Worm (Caenorhabditis elegans) whole organism, L4 larva: ENCODE data around the gene C24B5.4.
A peak's percentile ranks its signal among the peaks of the same experiment; 100 is the strongest.

Experiments
- F10B5.3 ChIP-seq: sonication (generic microtip); optimal IDR thresholded peaks from 2 replicates; lab custom pipeline; 2016; ENCODE audit warnings: mild to moderate bottlenecking, missing genetic modification characterization, missing compliant biosample characterization
- F37D6.2 ChIP-seq: sonication (generic microtip); optimal IDR thresholded peaks from 2 replicates; lab custom pipeline; 2016; ENCODE audit warnings: mild to moderate bottlenecking, missing genetic modification characterization, missing compliant biosample characterization
- F49E8.2 ChIP-seq: sonication (generic microtip); optimal IDR thresholded peaks from 2 replicates; lab custom pipeline; 2016; ENCODE audit warnings: missing compliant biosample characterization, mild to moderate bottlenecking, missing genetic modification characterization, borderline replicate concordance
- T20F7.1 ChIP-seq: fragments of 200-800 bp; sonication (Bioruptor generic); optimal IDR thresholded peaks from 2 replicates; lab custom pipeline; 2018; ENCODE audit warnings: mild to moderate bottlenecking, missing genetic modification characterization, missing compliant biosample characterization
- T26A8.4 ChIP-seq: fragments of 200-800 bp; sonication (Bioruptor generic); IDR thresholded peaks from 2 replicates; pipeline ENCODE4 v1.3.6; 2022; ENCODE audit warnings: missing genetic modification characterization, missing compliant biosample characterization
- aha-1 ChIP-seq: fragments of 150-350 bp; peaks from one replicate; lab custom pipeline; 2014; ENCODE audit warnings: missing biosample characterization, missing genetic modification characterization
- aly-2 ChIP-seq: sonication (generic microtip); optimal IDR thresholded peaks from 2 replicates; lab custom pipeline; 2018; ENCODE audit warnings: missing biosample characterization, missing genetic modification characterization
- ceh-82 ChIP-seq: sonication (generic microtip); optimal IDR thresholded peaks from 2 replicates; lab custom pipeline; 2017; ENCODE audit warnings: missing biosample characterization, missing genetic modification characterization
- daf-16 ChIP-seq, 3 experiments: sonication (generic microtip); optimal IDR thresholded peaks; 2 replicates each; lab custom pipeline; 2016 to 2017; ENCODE audit warnings: missing genetic modification characterization in 3 of 3, missing genetic modification reagents in 3 of 3, mild to moderate bottlenecking in 2 of 3, missing compliant biosample characterization in 2 of 3, missing biosample characterization in 1 of 3, moderate library complexity in 1 of 3
- dmd-6 ChIP-seq: fragments of 200-800 bp; sonication (Bioruptor generic); IDR thresholded peaks from 2 replicates; pipeline ENCODE4 v1.3.6; 2022; ENCODE audit warnings: missing genetic modification reagents, missing genetic modification characterization, missing compliant biosample characterization
- dmd-9 ChIP-seq: fragments of 200-800 bp; sonication (Bioruptor generic); IDR thresholded peaks from 2 replicates; pipeline ENCODE4 v1.3.6; 2022; ENCODE audit warnings: missing genetic modification reagents, missing genetic modification characterization, missing compliant biosample characterization
- dpl-1 ChIP-seq: fragments of 150-350 bp; optimal IDR thresholded peaks from 2 replicates; lab custom pipeline; 2014; ENCODE audit warnings: missing biosample characterization, missing genetic modification reagents, missing genetic modification characterization
- duxl-1 ChIP-seq: sonication (generic microtip); optimal IDR thresholded peaks from 2 replicates; lab custom pipeline; 2016; ENCODE audit warnings: mild to moderate bottlenecking, missing genetic modification characterization, moderate library complexity, missing compliant biosample characterization; ENCODE audit not compliant: poor library complexity
- dve-1 ChIP-seq: sonication (generic microtip); optimal IDR thresholded peaks from 2 replicates; lab custom pipeline; 2017; ENCODE audit warnings: antibody characterized with exemption, mild to moderate bottlenecking, missing genetic modification characterization, missing compliant biosample characterization; ENCODE audit not compliant: insufficient read depth
- fkh-10 ChIP-seq: fragments of 150-350 bp; optimal IDR thresholded peaks from 2 replicates; lab custom pipeline; 2014; ENCODE audit warnings: missing biosample characterization, missing genetic modification reagents, missing genetic modification characterization
- hif-1 ChIP-seq, 2 experiments: sonication (generic microtip); optimal IDR thresholded peaks; 2 replicates each; lab custom pipeline; 2016 to 2017; ENCODE audit warnings: missing compliant biosample characterization in 2 of 2, missing genetic modification characterization in 2 of 2, missing genetic modification reagents in 2 of 2, missing genotype in 2 of 2, mild to moderate bottlenecking in 1 of 2
- hlh-11 ChIP-seq: fragments of 200-800 bp; sonication (Bioruptor generic); optimal IDR thresholded peaks from 2 replicates; lab custom pipeline; 2018; ENCODE audit warnings: mild to moderate bottlenecking, missing genetic modification characterization, missing compliant biosample characterization
- hlh-30 ChIP-seq: sonication (generic microtip); optimal IDR thresholded peaks from 2 replicates; lab custom pipeline; 2017; ENCODE audit warnings: antibody characterized with exemption, mild to moderate bottlenecking, missing genetic modification characterization, missing compliant biosample characterization; ENCODE audit not compliant: insufficient read depth
- hmg-1.1 ChIP-seq: fragments of 200-800 bp; sonication (Bioruptor generic); IDR thresholded peaks from 2 replicates; pipeline ENCODE4 v1.3.6; 2022; ENCODE audit warnings: missing genetic modification reagents, missing genetic modification characterization, missing compliant biosample characterization
- lim-7 ChIP-seq: fragments of 200-800 bp; sonication (Bioruptor generic); IDR thresholded peaks from 2 replicates; pipeline ENCODE4 v1.3.6; 2022; ENCODE audit warnings: missing genetic modification characterization, missing compliant biosample characterization
- lin-1 ChIP-seq: fragments of 200-800 bp; sonication (Bioruptor generic); IDR thresholded peaks from 2 replicates; pipeline ENCODE4 v1.3.6; 2022; ENCODE audit warnings: missing genetic modification reagents, missing genetic modification characterization, missing compliant biosample characterization
- lin-13 ChIP-seq: fragments of 150-350 bp; optimal IDR thresholded peaks from 2 replicates; lab custom pipeline; 2014; ENCODE audit warnings: missing biosample characterization, missing genetic modification reagents, missing genetic modification characterization
- lsy-2 ChIP-seq, 2 experiments: fragments of 150-350 bp in 1 of 2; sonication (generic microtip) in 1 of 2; optimal IDR thresholded peaks; 2 replicates each; lab custom pipeline; 2014 to 2017; ENCODE audit warnings: missing biosample characterization in 2 of 2, missing genetic modification characterization in 2 of 2
- mdt-29 ChIP-seq: fragments of 200-800 bp; sonication (Bioruptor generic); IDR thresholded peaks from 2 replicates; pipeline ENCODE4 v1.3.6; 2022; ENCODE audit warnings: missing genetic modification reagents, missing genetic modification characterization, missing compliant biosample characterization
- mep-1 ChIP-seq: fragments of 150-350 bp; sonication (generic microtip); optimal IDR thresholded peaks from 3 replicates; lab custom pipeline; 2014; ENCODE audit warnings: missing biosample characterization, missing genetic modification characterization
- mes-2 ChIP-seq: sonication (generic microtip); optimal IDR thresholded peaks from 2 replicates; lab custom pipeline; 2016; ENCODE audit warnings: missing genotype, mild to moderate bottlenecking, missing genetic modification characterization, missing compliant biosample characterization; ENCODE audit not compliant: poor library complexity, severe bottlenecking
- mxl-3 ChIP-seq: fragments of 200-800 bp; sonication (Bioruptor generic); optimal IDR thresholded peaks from 2 replicates; lab custom pipeline; 2018; ENCODE audit warnings: mild to moderate bottlenecking, missing genetic modification characterization, missing compliant biosample characterization
- nhr-10 ChIP-seq: fragments of 150-350 bp; optimal IDR thresholded peaks from 2 replicates; lab custom pipeline; 2014; ENCODE audit warnings: missing biosample characterization, missing genetic modification characterization
- nhr-102 ChIP-seq: sonication (generic microtip); optimal IDR thresholded peaks from 2 replicates; lab custom pipeline; 2016; ENCODE audit warnings: mild to moderate bottlenecking, missing genetic modification characterization, moderate library complexity, missing compliant biosample characterization
- nhr-11 ChIP-seq: fragments of 150-350 bp; optimal IDR thresholded peaks from 2 replicates; lab custom pipeline; 2014; ENCODE audit warnings: missing biosample characterization, missing genetic modification characterization
- nhr-111 ChIP-seq: fragments of 200-800 bp; sonication (Bioruptor generic); optimal IDR thresholded peaks from 2 replicates; lab custom pipeline; 2018; ENCODE audit warnings: mild to moderate bottlenecking, missing genetic modification characterization, missing compliant biosample characterization
- nhr-28 ChIP-seq: fragments of 150-350 bp; optimal IDR thresholded peaks from 2 replicates; lab custom pipeline; 2014; ENCODE audit warnings: missing biosample characterization, missing genetic modification characterization
- nhr-48 ChIP-seq: sonication (generic microtip); optimal IDR thresholded peaks from 2 replicates; lab custom pipeline; 2016; ENCODE audit warnings: mild to moderate bottlenecking, missing genetic modification characterization, missing compliant biosample characterization
- nhr-6 ChIP-seq: fragments of 150-350 bp; optimal IDR thresholded peaks from 2 replicates; lab custom pipeline; 2014; ENCODE audit warnings: missing biosample characterization, missing genetic modification characterization
- nhr-76 ChIP-seq: fragments of 150-350 bp; optimal IDR thresholded peaks from 2 replicates; lab custom pipeline; 2014; ENCODE audit warnings: missing biosample characterization, missing genetic modification characterization
- nhr-77 ChIP-seq: fragments of 150-350 bp; optimal IDR thresholded peaks from 2 replicates; lab custom pipeline; 2014; ENCODE audit warnings: missing biosample characterization, missing genetic modification characterization
- pha-4 ChIP-seq, 2 experiments: fragments of 150-350 bp in 1 of 2; fragments of 200-800 bp in 1 of 2; sonication (Bioruptor generic) in 1 of 2; IDR thresholded peaks in 1 of 2; optimal IDR thresholded peaks in 1 of 2; 2 replicates each; pipeline versions ENCODE4 v1.3.6 to Lab custom; 2014 to 2022; ENCODE audit warnings: missing genetic modification characterization in 2 of 2, missing genetic modification reagents in 2 of 2, missing biosample characterization in 1 of 2, missing compliant biosample characterization in 1 of 2
- php-3 ChIP-seq: fragments of 200-800 bp; sonication (Bioruptor generic); IDR thresholded peaks from 2 replicates; pipeline ENCODE4 v1.3.6; 2022; ENCODE audit warnings: missing genetic modification reagents, missing genetic modification characterization, missing compliant biosample characterization
- pqm-1 ChIP-seq: sonication (generic microtip); optimal IDR thresholded peaks from 2 replicates; lab custom pipeline; 2017; ENCODE audit warnings: missing biosample characterization, missing genetic modification characterization
- rbr-2 ChIP-seq: sonication (generic microtip); optimal IDR thresholded peaks from 2 replicates; lab custom pipeline; 2016; ENCODE audit warnings: missing genotype, missing genetic modification characterization, missing compliant biosample characterization
- saeg-2 ChIP-seq: fragments of 200-800 bp; sonication (Bioruptor generic); IDR thresholded peaks from 2 replicates; pipeline ENCODE4 v1.3.6; 2022; ENCODE audit warnings: missing genetic modification reagents, missing genetic modification characterization, missing compliant biosample characterization
- snpc-1.2 ChIP-seq: fragments of 200-800 bp; sonication (Bioruptor generic); IDR thresholded peaks from 2 replicates; pipeline ENCODE4 v1.3.6; 2022; ENCODE audit warnings: missing genetic modification reagents, missing genetic modification characterization, missing compliant biosample characterization
- spr-1 ChIP-seq: sonication (generic microtip); optimal IDR thresholded peaks from 2 replicates; lab custom pipeline; 2016; ENCODE audit warnings: mild to moderate bottlenecking, missing genetic modification characterization, missing compliant biosample characterization
- unc-130 ChIP-seq: sonication (generic microtip); optimal IDR thresholded peaks from 2 replicates; lab custom pipeline; 2016; ENCODE audit warnings: missing genetic modification reagents, missing genetic modification characterization, missing compliant biosample characterization
- unc-62 ChIP-seq, 3 experiments: fragments of 150-350 bp in 1 of 3; sonication (generic microtip); optimal IDR thresholded peaks in 2 of 3; peaks in 1 of 3; 1 replicate in 1 of 3; 2 replicates in 2 of 3; lab custom pipeline; 2014 to 2017; ENCODE audit warnings: missing biosample characterization in 3 of 3, missing genetic modification characterization in 3 of 3, missing genetic modification reagents in 3 of 3, missing genotype in 1 of 3
- zfp-2 ChIP-seq: sonication (generic microtip); optimal IDR thresholded peaks from 2 replicates; lab custom pipeline; 2016; ENCODE audit warnings: mild to moderate bottlenecking, missing genetic modification characterization, missing compliant biosample characterization
- zfp-3 ChIP-seq: fragments of 200-800 bp; sonication (Bioruptor generic); conservative IDR thresholded peaks from 2 replicates; pipeline ENCODE4 v1.3.6; 2022; ENCODE audit warnings: missing genetic modification reagents, missing genetic modification characterization, missing compliant biosample characterization
- ztf-7 ChIP-seq: fragments of 150-350 bp; optimal IDR thresholded peaks from 2 replicates; lab custom pipeline; 2014; ENCODE audit warnings: missing biosample characterization, missing genetic modification characterization

The C24B5.4 gene

DNA sequence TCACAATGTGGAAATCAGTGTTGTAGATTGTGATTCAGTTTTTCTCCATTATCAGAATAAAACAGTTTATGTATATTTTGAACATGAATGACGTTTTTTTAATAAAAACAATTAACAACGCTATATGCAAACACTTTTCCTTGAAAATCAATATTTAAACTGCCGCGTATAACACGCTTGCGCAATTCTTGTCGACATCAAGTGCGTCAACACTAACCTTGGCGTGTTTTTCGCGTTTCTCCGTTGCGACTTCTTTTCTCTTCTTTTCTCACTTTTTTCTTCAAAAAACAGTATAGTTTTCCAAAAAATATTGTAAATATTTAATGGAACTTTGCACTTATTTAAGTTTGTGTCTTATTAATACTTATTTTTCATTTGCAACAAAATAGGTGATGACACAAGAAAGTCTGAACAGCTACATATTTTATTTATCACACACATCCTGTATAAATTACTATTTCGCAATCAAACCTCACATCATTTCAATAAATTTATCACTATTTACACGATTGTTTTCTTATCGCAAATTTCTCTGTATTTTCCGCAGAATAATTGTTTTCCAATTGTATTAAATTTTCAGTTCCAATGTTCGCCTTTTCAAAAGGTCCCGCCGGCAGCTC is 21.8 kb downstream of the C24B5.4 start, which contains the start of gene spas-1:
TSS of gene spas-1 (plus strand) at position 572 of the 620 bp plus-strand sequence.
- TF ChIP-seq pha-4 (GFP tag; IDR thresholded peaks at IDR 0.05; lab: Robert Waterston, UW) (no peak), pha-4 (tag; optimal IDR thresholded peaks at IDR 0.05; lab: Kevin White, UChicago) (peak; percentile 54), nhr-6 (peak; percentile 83), mes-2 (peak; percentile 89), nhr-76 (peak; percentile 11), lim-7 (GFP tag; lab: Robert Waterston, UW) (no peak), hif-1 (tag; optimal IDR thresholded peaks at IDR 0.05; lab: Kevin White, UChicago) (peak in 1 of 2 experiments; percentile 51), ztf-7 (tag; lab: Kevin White, UChicago) (peak; percentile 47), F10B5.3 (no peak), mdt-29 (GFP tag; lab: Robert Waterston, UW) (no peak), fkh-10 (GFP tag; lab: Kevin White, UChicago) (peak; percentile 80), lsy-2 (tag; optimal IDR thresholded peaks at IDR 0.05; lab: Kevin White, UChicago) (peak; percentile 69 to 93), dmd-9 (no peak), nhr-111 (no peak), nhr-48 (tag; lab: Kevin White, UChicago) (peak; percentile 74), unc-62 (GFP tag; optimal IDR thresholded peaks at IDR 0.05 in 1 of 2; lab: Kevin White, UChicago) (peak in 1 of 2 experiments; percentile 96), unc-62 (tag; optimal IDR thresholded peaks at IDR 0.05; lab: Kevin White, UChicago) (no peak), rbr-2 (tag; lab: Kevin White, UChicago) (peak; percentile 86), ceh-82 (tag; lab: Kevin White, UChicago) (no peak), aha-1 (tag; lab: Kevin White, UChicago) (peak; percentile 85), nhr-10 (tag; lab: Kevin White, UChicago) (no peak), lin-13 (GFP tag; lab: Kevin White, UChicago) (peak; percentile 76), hlh-11 (peak; percentile 80), unc-130 (GFP tag; lab: Kevin White, UChicago) (peak; percentile 45), saeg-2 (GFP tag; lab: Robert Waterston, UW) (no peak), aly-2 (tag; lab: Kevin White, UChicago) (no peak), T26A8.4 (GFP tag; lab: Robert Waterston, UW) (peak; percentile 88), pqm-1 (tag; lab: Kevin White, UChicago) (peak; percentile 34), nhr-11 (tag; lab: Kevin White, UChicago) (peak; percentile 74), dpl-1 (GFP tag; lab: Kevin White, UChicago) (peak; percentile 97), F49E8.2 (tag; lab: Kevin White, UChicago) (peak; percentile 42), mxl-3 (peak; percentile 50), dmd-6 (peak; percentile 57), T20F7.1 (GFP tag; lab: Kevin White, UChicago) (peak; percentile 87), hmg-1.1 (peak; percentile 65), duxl-1 (tag; lab: Kevin White, UChicago) (peak; percentile 68), daf-16 (GFP tag; optimal IDR thresholded peaks at IDR 0.05; lab: Kevin White, UChicago) (peak in 1 of 2 experiments; percentile 20), daf-16 (tag; optimal IDR thresholded peaks at IDR 0.05; lab: Kevin White, UChicago) (peak; percentile 27), hlh-30 (peak; percentile 73), nhr-77 (tag; lab: Kevin White, UChicago) (peak; percentile 92), zfp-3 (GFP tag; lab: Robert Waterston, UW) (0 out of 2 replicates have a peak, but pooled peaks have one; percentile 19), lin-1 (GFP tag; lab: Robert Waterston, UW) (no peak), php-3 (GFP tag; lab: Robert Waterston, UW) (no peak), F37D6.2 (peak; percentile 50), nhr-28 (tag; lab: Kevin White, UChicago) (peak; percentile 74), spr-1 (tag; lab: Kevin White, UChicago) (peak; percentile 51), dve-1 (tag; lab: Kevin White, UChicago) (peak; percentile 94), nhr-102 (peak; percentile 92), snpc-1.2 (GFP tag; lab: Robert Waterston, UW) (no peak), mep-1 (peak; percentile 94), zfp-2 (tag; lab: Kevin White, UChicago) (peak; percentile 37)
